Worm (Caenorhabditis elegans) whole organism, L1 larva: ENCODE results near the gene T28A11.2.

Source experiments
- aha-1 ChIP-seq: fragments of 150-350 bp; optimal IDR thresholded peaks from 2 replicates; lab custom pipeline; 2014; ENCODE audit warnings: missing biosample characterization, missing genetic modification characterization
- ama-1 ChIP-seq: fragments of 150-350 bp; optimal IDR thresholded peaks from 2 replicates; lab custom pipeline; 2014
- blmp-1 ChIP-seq: fragments of 150-350 bp; optimal IDR thresholded peaks from 2 replicates; lab custom pipeline; 2014; ENCODE audit warnings: missing biosample characterization, missing genetic modification characterization
- ceh-63 ChIP-seq: fragments of 200-800 bp; sonication (Bioruptor generic); optimal IDR thresholded peaks from 2 replicates; lab custom pipeline; 2018; ENCODE audit warnings: mild to moderate bottlenecking, missing genetic modification characterization, missing compliant biosample characterization
- ceh-8 ChIP-seq: fragments of 200-800 bp; sonication (Bioruptor generic); optimal IDR thresholded peaks from 2 replicates; lab custom pipeline; 2018; ENCODE audit warnings: mild to moderate bottlenecking, missing genetic modification characterization, moderate library complexity, missing compliant biosample characterization
- ces-1 ChIP-seq: fragments of 150-350 bp; optimal IDR thresholded peaks from 2 replicates; lab custom pipeline; 2014; ENCODE audit warnings: missing biosample characterization, missing genetic modification reagents, missing genetic modification characterization
- dsc-1 ChIP-seq: sonication (generic microtip); optimal IDR thresholded peaks from 2 replicates; lab custom pipeline; 2016; ENCODE audit warnings: mild to moderate bottlenecking, missing genetic modification characterization, missing compliant biosample characterization
- elt-2 ChIP-seq: sonication (generic microtip); optimal IDR thresholded peaks from 2 replicates; lab custom pipeline; 2016; ENCODE audit warnings: missing genetic modification characterization, mild to moderate bottlenecking, inconsistent platforms, missing compliant biosample characterization, missing genetic modification reagents
- ets-5 ChIP-seq: fragments of 200-800 bp; sonication (Bioruptor generic); IDR thresholded peaks from 2 replicates; pipeline ENCODE4 v1.3.6; 2022; ENCODE audit warnings: missing genetic modification characterization, missing compliant biosample characterization
- fkh-10 ChIP-seq: sonication (generic microtip); optimal IDR thresholded peaks from 2 replicates; lab custom pipeline; 2017; ENCODE audit warnings: missing biosample characterization, missing genetic modification reagents, missing genetic modification characterization
- fkh-4 ChIP-seq: sonication (generic microtip); optimal IDR thresholded peaks from 2 replicates; lab custom pipeline; 2016; ENCODE audit warnings: missing compliant biosample characterization, missing genetic modification characterization, borderline replicate concordance
- fkh-8 ChIP-seq: sonication (generic microtip); optimal IDR thresholded peaks from 2 replicates; lab custom pipeline; 2016; ENCODE audit warnings: mild to moderate bottlenecking, missing genetic modification characterization, missing compliant biosample characterization
- fos-1 ChIP-seq: fragments of 150-350 bp; optimal IDR thresholded peaks from 2 replicates; lab custom pipeline; 2014; ENCODE audit warnings: missing biosample characterization, missing genetic modification characterization
- hlh-4 ChIP-seq: sonication (generic microtip); optimal IDR thresholded peaks from 2 replicates; lab custom pipeline; 2016; ENCODE audit warnings: mild to moderate bottlenecking, missing genetic modification characterization, missing compliant biosample characterization
- hpl-2 ChIP-seq: fragments of 150-350 bp; optimal IDR thresholded peaks from 2 replicates; lab custom pipeline; 2014; ENCODE audit warnings: missing biosample characterization, missing genetic modification reagents, missing genetic modification characterization
- irx-1 ChIP-seq: sonication (generic microtip); optimal IDR thresholded peaks from 2 replicates; lab custom pipeline; 2016; ENCODE audit warnings: missing genetic modification characterization, missing compliant biosample characterization
- isw-1 ChIP-seq: fragments of 200-800 bp; sonication (Bioruptor generic); IDR thresholded peaks from 2 replicates; pipeline ENCODE4 v1.3.6; 2022; ENCODE audit warnings: missing genetic modification characterization, missing compliant biosample characterization
- lin-14 ChIP-seq: fragments of 200-800 bp; sonication (Bioruptor generic); optimal IDR thresholded peaks from 2 replicates; lab custom pipeline; 2018; ENCODE audit warnings: mild to moderate bottlenecking, missing genetic modification characterization, moderate library complexity, missing compliant biosample characterization
- lin-15B ChIP-seq: fragments of 150-350 bp; sonication (generic microtip); optimal IDR thresholded peaks from 3 replicates; lab custom pipeline; 2014; ENCODE audit warnings: missing biosample characterization, missing genetic modification characterization
- lin-35 ChIP-seq, 2 experiments: fragments of 150-350 bp; optimal IDR thresholded peaks; 2 replicates each; lab custom pipeline; 2014; ENCODE audit warnings: missing biosample characterization in 2 of 2, missing genetic modification characterization in 2 of 2, missing genetic modification reagents in 2 of 2
- lin-39 ChIP-seq: fragments of 150-350 bp; optimal IDR thresholded peaks from 2 replicates; lab custom pipeline; 2014; ENCODE audit warnings: missing biosample characterization, missing genetic modification reagents, missing genetic modification characterization
- lsy-2 ChIP-seq, 2 experiments: fragments of 150-350 bp; optimal IDR thresholded peaks; 2 replicates each; lab custom pipeline; 2014; ENCODE audit warnings: missing biosample characterization in 2 of 2, missing genetic modification characterization in 2 of 2
- mab-9 ChIP-seq: fragments of 200-800 bp; sonication (Bioruptor generic); IDR thresholded peaks from 2 replicates; pipeline ENCODE4 v1.3.6; 2022; ENCODE audit warnings: missing genetic modification reagents, missing genetic modification characterization, missing compliant biosample characterization
- mef-2 ChIP-seq: fragments of 150-350 bp; optimal IDR thresholded peaks from 2 replicates; lab custom pipeline; 2014; ENCODE audit warnings: missing biosample characterization, missing genetic modification characterization
- nhr-11 ChIP-seq: fragments of 150-350 bp; optimal IDR thresholded peaks from 2 replicates; lab custom pipeline; 2014; ENCODE audit warnings: missing biosample characterization, missing genetic modification characterization
- nhr-237 ChIP-seq: fragments of 150-350 bp; optimal IDR thresholded peaks from 2 replicates; lab custom pipeline; 2014; ENCODE audit warnings: missing biosample characterization, missing genetic modification characterization
- nhr-47 ChIP-seq: sonication (generic microtip); optimal IDR thresholded peaks from 2 replicates; lab custom pipeline; 2016; ENCODE audit warnings: mild to moderate bottlenecking, missing genetic modification characterization, moderate library complexity, missing compliant biosample characterization
- nhr-71 ChIP-seq: sonication (generic microtip); optimal IDR thresholded peaks from 2 replicates; lab custom pipeline; 2016; ENCODE audit warnings: mild to moderate bottlenecking, missing genetic modification characterization, moderate library complexity, missing compliant biosample characterization
- pqm-1 ChIP-seq: sonication (generic microtip); optimal IDR thresholded peaks from 3 replicates; lab custom pipeline; 2017; ENCODE audit warnings: missing biosample characterization, missing genetic modification characterization
- rnt-1 ChIP-seq: sonication (generic microtip); optimal IDR thresholded peaks from 2 replicates; lab custom pipeline; 2016; ENCODE audit warnings: mild to moderate bottlenecking, missing genetic modification characterization, moderate library complexity, missing compliant biosample characterization
- skn-1 ChIP-seq: fragments of 150-350 bp; optimal IDR thresholded peaks from 2 replicates; lab custom pipeline; 2014; ENCODE audit warnings: missing biosample characterization, missing genetic modification characterization
- snu-23 ChIP-seq: sonication (generic microtip); optimal IDR thresholded peaks from 2 replicates; lab custom pipeline; 2016; ENCODE audit warnings: missing genetic modification characterization, missing compliant biosample characterization
- swsn-7 ChIP-seq: sonication (generic microtip); optimal IDR thresholded peaks from 2 replicates; lab custom pipeline; 2016; ENCODE audit warnings: missing genetic modification characterization, missing compliant biosample characterization
- unc-130 ChIP-seq: fragments of 150-350 bp; optimal IDR thresholded peaks from 2 replicates; lab custom pipeline; 2017; ENCODE audit warnings: missing biosample characterization, missing genetic modification characterization, inconsistent platforms
- unc-62 ChIP-seq: fragments of 150-350 bp; optimal IDR thresholded peaks from 2 replicates; lab custom pipeline; 2014; ENCODE audit warnings: missing biosample characterization, missing genetic modification reagents, missing genetic modification characterization
- unc-86 ChIP-seq: sonication (generic microtip); optimal IDR thresholded peaks from 2 replicates; lab custom pipeline; 2016; ENCODE audit warnings: missing genetic modification characterization, missing compliant biosample characterization
- unc-98 ChIP-seq: fragments of 200-800 bp; sonication (Bioruptor generic); IDR thresholded peaks from 2 replicates; pipeline ENCODE4 v1.3.6; 2022; ENCODE audit warnings: missing genetic modification characterization, missing compliant biosample characterization
- vab-15 ChIP-seq: sonication (generic microtip); optimal IDR thresholded peaks from 2 replicates; lab custom pipeline; 2017; ENCODE audit warnings: missing genotype, mild to moderate bottlenecking, missing genetic modification characterization, missing compliant biosample characterization
- zip-4 ChIP-seq: fragments of 200-800 bp; sonication (Bioruptor generic); optimal IDR thresholded peaks from 2 replicates; lab custom pipeline; 2018; ENCODE audit warnings: mild to moderate bottlenecking, missing genetic modification characterization, moderate library complexity, missing compliant biosample characterization
- ztf-11 ChIP-seq, 2 experiments: sonication (generic microtip); optimal IDR thresholded peaks; 2 replicates each; lab custom pipeline; 2016 to 2017; ENCODE audit warnings: missing genetic modification characterization in 2 of 2, missing biosample characterization in 1 of 2, missing compliant biosample characterization in 1 of 2
- ztf-4 ChIP-seq: fragments of 150-350 bp; optimal IDR thresholded peaks from 2 replicates; lab custom pipeline; 2014; ENCODE audit warnings: missing biosample characterization, missing genetic modification characterization

T28A11.2 gene

ce11 chrV:3278101-3278639 is 2.0 kb upstream of the T28A11.2 start, which contains the start of gene fbxa-64 (continued):
- TF ChIP-seq isw-1 (GFP tag; lab: Robert Waterston, UW) (no peak), zip-4 (GFP tag; lab: Kevin White, UChicago) (no peak), ceh-63 (GFP tag; lab: Kevin White, UChicago) (no peak), nhr-47 (peak; percentile 21), unc-98 (GFP tag; lab: Robert Waterston, UW) (no peak), nhr-237 (no peak), ets-5 (GFP tag; lab: Robert Waterston, UW) (no peak)

- TF ChIP-seq rnt-1 (tag; lab: Kevin White, UChicago) (peak; percentile 65), lin-15B (no peak), snu-23 (GFP tag; lab: Kevin White, UChicago) (no peak), ces-1 (GFP tag; lab: Kevin White, UChicago) (no peak), ztf-11 (tag; optimal IDR thresholded peaks at IDR 0.05; lab: Kevin White, UChicago) (no peak), unc-62 (GFP tag; lab: Kevin White, UChicago) (no peak), nhr-71 (tag; lab: Kevin White, UChicago) (peak; percentile 35), fos-1 (tag; lab: Kevin White, UChicago) (no peak), hpl-2 (no peak), ets-5 (GFP tag; lab: Robert Waterston, UW) (no peak), lin-14 (GFP tag; lab: Kevin White, UChicago) (peak; percentile 53), unc-86 (no peak)
Observed at ce11 chrV:3279138-3279537, 1.0 kb upstream of the T28A11.2 start.

- peak; percentile 16 for TF ChIP-seq rnt-1 (tag; lab: Kevin White, UChicago)
- TF ChIP-seq lsy-2 (tag; optimal IDR thresholded peaks at IDR 0.05; lab: Kevin White, UChicago): no peak
- TF ChIP-seq pqm-1 (tag; lab: Kevin White, UChicago): no peak
- no peak for TF ChIP-seq nhr-11 (tag; lab: Kevin White, UChicago)
- TF ChIP-seq, all 84 proteins: peak for 1
Observed at ce11 chrV:3281523-3281922, 1.3 kb downstream of the T28A11.2 start, which contains the start of gene T28A11.25. T28A11.25 (plus strand) TSS chrV:3281823.

ce11 chrV:3282957-3283356 is 2.8 kb downstream of the T28A11.2 start, which contains the start of gene str-64:
str-64 (plus strand) TSS chrV:3283257.
- no peak for TF ChIP-seq lin-15B
- no peak for TF ChIP-seq aha-1 (tag; lab: Kevin White, UChicago)
- TF ChIP-seq ceh-63 (GFP tag; lab: Kevin White, UChicago): no peak
- no peak for TF ChIP-seq swsn-7 (tag; lab: Kevin White, UChicago)
- TF ChIP-seq nhr-237: no peak
- TF ChIP-seq blmp-1: no peak
- TF ChIP-seq lin-35 (GFP tag; optimal IDR thresholded peaks at IDR 0.05; lab: Kevin White, UChicago): no peak
- no peak for TF ChIP-seq ama-1 (lab: Kevin White, UChicago)
- no peak for TF ChIP-seq ceh-8 (GFP tag; lab: Kevin White, UChicago)
- TF ChIP-seq snu-23 (GFP tag; lab: Kevin White, UChicago): no peak
- TF ChIP-seq unc-130 (tag; lab: Kevin White, UChicago): no peak
- no peak for TF ChIP-seq hpl-2
- TF ChIP-seq mab-9 (GFP tag; lab: Robert Waterston, UW): no peak
- no peak for TF ChIP-seq elt-2 (tag; lab: Kevin White, UChicago)
- TF ChIP-seq fkh-8 (tag; lab: Kevin White, UChicago): no peak
- no peak for TF ChIP-seq fkh-10
- no peak for TF ChIP-seq isw-1 (GFP tag; lab: Robert Waterston, UW)
- TF ChIP-seq vab-15 (tag; lab: Kevin White, UChicago): no peak

- TF ChIP-seq dsc-1 (tag; lab: Kevin White, UChicago) (no peak), irx-1 (tag; lab: Kevin White, UChicago) (no peak), swsn-7 (tag; lab: Kevin White, UChicago) (no peak), hlh-4 (tag; lab: Kevin White, UChicago) (no peak), nhr-71 (tag; lab: Kevin White, UChicago) (no peak), mef-2 (tag; lab: Kevin White, UChicago) (no peak), fkh-4 (tag; lab: Kevin White, UChicago) (no peak), ama-1 (lab: Kevin White, UChicago) (no peak), ztf-4 (no peak), skn-1 (tag; lab: Kevin White, UChicago) (no peak), lin-39 (tag; lab: Kevin White, UChicago) (no peak), fkh-10 (no peak)
Observed at ce11 chrV:3284629-3285028, 4.5 kb downstream of the T28A11.2 start, which contains the start of gene F35F10.5. F35F10.5 (plus strand) TSS chrV:3284929.
